Worm (Caenorhabditis elegans): ENCODE results near the gene sel-2.

ce11 chrIII:4616071-4616571 is 3.9 kb upstream of the sel-2 start, which contains the start of gene lips-3:
- no peak for TF ChIP-seq him-1 (tag; optimal IDR thresholded peaks at IDR 0.05)
- no peak for TF ChIP-seq W03F9.2 (tag; optimal IDR thresholded peaks at IDR 0.05)
- TF ChIP-seq dao-5 (tag; optimal IDR thresholded peaks at IDR 0.05) = no peak
